Worm (Caenorhabditis elegans) whole organism, mixed stage, embryonic: ENCODE data around the gene srj-14.

Experiments used
- bed-3 ChIP-seq: fragments of 200-800 bp; sonication (Bioruptor generic); optimal IDR thresholded peaks from 3 replicates; lab custom pipeline; 2018; ENCODE audit warnings: mild to moderate bottlenecking, missing genetic modification characterization, moderate library complexity, missing compliant biosample characterization
- ces-1 ChIP-seq: fragments of 150-350 bp; optimal IDR thresholded peaks from 2 replicates; lab custom pipeline; 2014; ENCODE audit warnings: missing biosample characterization, missing genetic modification reagents, missing genetic modification characterization
- lsy-2 ChIP-seq: fragments of 150-350 bp; optimal IDR thresholded peaks from 2 replicates; lab custom pipeline; 2014; ENCODE audit warnings: missing biosample characterization, missing genetic modification characterization
- mab-5 ChIP-seq: fragments of 150-350 bp; optimal IDR thresholded peaks from 2 replicates; lab custom pipeline; 2014; ENCODE audit warnings: missing biosample characterization, missing genetic modification characterization
- mls-2 ChIP-seq: sonication (generic microtip); optimal IDR thresholded peaks from 2 replicates; lab custom pipeline; 2016; ENCODE audit warnings: mild to moderate bottlenecking, missing genetic modification characterization, moderate library complexity, missing compliant biosample characterization
- nhr-12 ChIP-seq: fragments of 150-350 bp; optimal IDR thresholded peaks from 2 replicates; lab custom pipeline; 2014; ENCODE audit warnings: missing biosample characterization, missing genetic modification characterization
- nhr-28 ChIP-seq: fragments of 150-350 bp; optimal IDR thresholded peaks from 2 replicates; lab custom pipeline; 2014; ENCODE audit warnings: missing biosample characterization, missing genetic modification characterization
- nhr-76 ChIP-seq: sonication (generic microtip); optimal IDR thresholded peaks from 2 replicates; lab custom pipeline; 2017; ENCODE audit warnings: missing biosample characterization, missing genetic modification characterization
- pha-4 ChIP-seq: fragments of 150-350 bp; optimal IDR thresholded peaks from 2 replicates; lab custom pipeline; 2018; ENCODE audit warnings: missing biosample characterization, missing genetic modification reagents, missing genetic modification characterization
- snpc-4 ChIP-seq: fragments of 150-350 bp; optimal IDR thresholded peaks from 2 replicates; lab custom pipeline; 2014; ENCODE audit warnings: missing biosample characterization, missing genetic modification characterization
- sptf-1 ChIP-seq: sonication (generic microtip); optimal IDR thresholded peaks from 2 replicates; lab custom pipeline; 2017; ENCODE audit warnings: mild to moderate bottlenecking, missing genetic modification characterization, moderate library complexity, missing compliant biosample characterization
- unc-39 ChIP-seq: fragments of 150-350 bp; optimal IDR thresholded peaks from 2 replicates; lab custom pipeline; 2014; ENCODE audit warnings: missing biosample characterization, missing genetic modification characterization
- unc-62 ChIP-seq: fragments of 150-350 bp; optimal IDR thresholded peaks from 2 replicates; lab custom pipeline; 2014; ENCODE audit warnings: missing biosample characterization, missing genetic modification reagents, missing genetic modification characterization
- ztf-11 ChIP-seq: fragments of 150-350 bp; optimal IDR thresholded peaks from 2 replicates; lab custom pipeline; 2014; ENCODE audit warnings: missing biosample characterization, missing genetic modification characterization

DNA sequence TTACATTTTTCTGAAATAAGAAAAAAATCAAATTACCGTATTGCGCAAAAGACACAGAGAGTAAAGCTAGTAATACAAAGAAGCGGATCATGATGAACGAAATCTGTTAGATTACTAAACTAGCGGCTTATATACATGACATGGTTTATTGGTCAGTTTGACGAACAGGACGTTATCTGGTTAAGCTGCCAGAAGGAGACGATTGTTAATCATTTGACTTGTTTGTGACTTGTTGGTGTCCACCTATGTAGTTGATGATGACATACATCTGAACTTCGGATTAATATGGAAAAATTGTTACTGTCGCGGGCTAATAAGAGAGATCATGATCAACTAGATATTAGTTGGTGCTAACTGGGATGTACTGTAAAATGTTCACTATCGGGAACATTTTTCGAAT is 30.6 kb downstream of the srj-14 start, which contains the start of gene cnc-9:
- TF ChIP-seq mls-2 (tag; lab: Kevin White, UChicago) (no peak), ztf-11 (tag; lab: Kevin White, UChicago) (no peak), pha-4 (tag; lab: Kevin White, UChicago) (no peak), nhr-76 (tag; lab: Kevin White, UChicago) (no peak), lsy-2 (no peak), sptf-1 (no peak), bed-3 (GFP tag; lab: Kevin White, UChicago) (no peak), mab-5 (tag; lab: Kevin White, UChicago) (no peak), nhr-12 (tag; lab: Kevin White, UChicago) (no peak), ces-1 (GFP tag; lab: Kevin White, UChicago) (no peak), nhr-28 (no peak), unc-62 (no peak), snpc-4 (tag; lab: Kevin White, UChicago) (no peak), unc-39 (tag; lab: Kevin White, UChicago) (no peak)
